Fruit fly (Drosophila melanogaster): ENCODE measurements around the gene neo.

Gene neo

dm6 chr3R:29868676-29869349 lies 49.9 kb downstream of the neo start, which contains the start of gene Zip99C (continued):
- peak; percentile 96 for TF ChIP-seq CG16813 (GFP tag; IDR thresholded peaks at IDR 0.05; ENCODE audit: partially characterized antibody)
- no peak for TF ChIP-seq tgo (GFP tag; IDR thresholded peaks at IDR 0.05)
- TF ChIP-seq CG7357 (GFP tag; IDR thresholded peaks at IDR 0.05): no peak
- no peak for TF ChIP-seq CG2889 (GFP tag; IDR thresholded peaks at IDR 0.05)
- peak in 1 of 2 experiments; percentile 18 for TF ChIP-seq tll (GFP tag; optimal IDR thresholded peaks at IDR 0.05)
- TF ChIP-seq tna (GFP tag; IDR thresholded peaks at IDR 0.05; ENCODE audit: partially characterized antibody): 0 out of 2 replicates have a peak, but pooled peaks have one; percentile 63
- no peak for TF ChIP-seq yki (optimal IDR thresholded peaks at IDR 0.05)
- no peak for TF ChIP-seq Elba2 (GFP tag; optimal IDR thresholded peaks at IDR 0.05)
- no peak for TF ChIP-seq ttk (GFP tag; IDR thresholded peaks at IDR 0.05)
- no peak for TF ChIP-seq Trl (optimal IDR thresholded peaks at IDR 0.05)
- no peak for TF ChIP-seq Trl (GFP tag; optimal IDR thresholded peaks at IDR 0.05)
- TF ChIP-seq vfl (GFP tag; optimal IDR thresholded peaks at IDR 0.05): no peak
- TF ChIP-seq CG11504 (tag; optimal IDR thresholded peaks at IDR 0.05): no peak
- no peak for TF ChIP-seq eve (GFP tag; optimal IDR thresholded peaks at IDR 0.05)
- TF ChIP-seq lmd (GFP tag; IDR thresholded peaks at IDR 0.05): peak; percentile 41; the same call in 1 of the 2 replicates
- TF ChIP-seq CG10274 (GFP tag; optimal IDR thresholded peaks at IDR 0.05): no peak
- TF ChIP-seq CG32772 (GFP tag; IDR thresholded peaks at IDR 0.05): no peak
- no peak for TF ChIP-seq cg (GFP tag; optimal IDR thresholded peaks at IDR 0.05)
- TF ChIP-seq Fer1 (GFP tag; optimal IDR thresholded peaks at IDR 0.05): peak; percentile 11
- no peak for TF ChIP-seq CG1792 (GFP tag; optimal IDR thresholded peaks at IDR 0.05)
- TF ChIP-seq lbe (GFP tag; optimal IDR thresholded peaks at IDR 0.05): peak; percentile 79
- no peak for TF ChIP-seq CG8944 (GFP tag; optimal IDR thresholded peaks at IDR 0.05)
- TF ChIP-seq CG6854 (GFP tag; optimal IDR thresholded peaks at IDR 0.05): peak; percentile 5
- peak; percentile 92; the same call in 3 of the 4 replicates for TF ChIP-seq chinmo (GFP tag; IDR thresholded peaks at IDR 0.05; ENCODE audit: partially characterized antibody)
- TF ChIP-seq Nf-YA (GFP tag; IDR thresholded peaks at IDR 0.05): no peak
- no peak for TF ChIP-seq CG2199 (GFP tag; IDR thresholded peaks at IDR 0.05)
- no peak for TF ChIP-seq trh (GFP tag; optimal IDR thresholded peaks at IDR 0.05)
- no peak for TF ChIP-seq CG18011 (GFP tag; optimal IDR thresholded peaks at IDR 0.05)
- peak; percentile 16 for TF ChIP-seq CG18619 (GFP tag; optimal IDR thresholded peaks at IDR 0.05)
- no peak for TF ChIP-seq CG11398 (GFP tag; optimal IDR thresholded peaks at IDR 0.05)
- peak; percentile 59 for TF ChIP-seq CG30403 (GFP tag; optimal IDR thresholded peaks at IDR 0.05)
- TF ChIP-seq NfI (GFP tag; optimal IDR thresholded peaks at IDR 0.05): no peak
- TF ChIP-seq Six4 (GFP tag; optimal IDR thresholded peaks at IDR 0.05): no peak
- no peak for TF ChIP-seq CG1024 (GFP tag; IDR thresholded peaks at IDR 0.05)
- no peak for TF ChIP-seq jing (GFP tag; optimal IDR thresholded peaks at IDR 0.05)
- no peak for TF ChIP-seq kni (GFP tag; optimal IDR thresholded peaks at IDR 0.05)
- no peak for TF ChIP-seq br (optimal IDR thresholded peaks at IDR 0.05)
- TF ChIP-seq CG7271 (tag; optimal IDR thresholded peaks at IDR 0.05): no peak
- peak; percentile 93 for TF ChIP-seq Sry-δ (GFP tag; optimal IDR thresholded peaks at IDR 0.05)
- no peak for TF ChIP-seq CG15514 (GFP tag; optimal IDR thresholded peaks at IDR 0.05)
- TF ChIP-seq Atf6 (GFP tag; IDR thresholded peaks at IDR 0.05): 0 out of 2 replicates have a peak, but pooled peaks have one; percentile 11
- no peak for TF ChIP-seq Deaf1 (tag; optimal IDR thresholded peaks at IDR 0.05)
- TF ChIP-seq CG10462 (GFP tag; optimal IDR thresholded peaks at IDR 0.05): no peak
- TF ChIP-seq H15 (GFP tag; IDR thresholded peaks at IDR 0.05): no peak
- TF ChIP-seq pzg (GFP tag; optimal IDR thresholded peaks at IDR 0.05): peak; percentile 93
- peak; percentile 63 for TF ChIP-seq CTCF (GFP tag; optimal IDR thresholded peaks at IDR 0.05)
- peak; percentile 46 for TF ChIP-seq ind (GFP tag; optimal IDR thresholded peaks at IDR 0.05)
- TF ChIP-seq toy (GFP tag; IDR thresholded peaks at IDR 0.05): no peak
- TF ChIP-seq sc (optimal IDR thresholded peaks at IDR 0.05): no peak
- no peak for TF ChIP-seq sc (GFP tag; optimal IDR thresholded peaks at IDR 0.05)
- TF ChIP-seq ash1 (GFP tag; optimal IDR thresholded peaks at IDR 0.05): no peak
- TF ChIP-seq CG4730 (GFP tag; IDR thresholded peaks at IDR 0.05): no peak

Data from whole organism, embryonic.